Fruit fly (Drosophila melanogaster): ENCODE results near the gene CG42554.

CG42554 gene

DNA sequence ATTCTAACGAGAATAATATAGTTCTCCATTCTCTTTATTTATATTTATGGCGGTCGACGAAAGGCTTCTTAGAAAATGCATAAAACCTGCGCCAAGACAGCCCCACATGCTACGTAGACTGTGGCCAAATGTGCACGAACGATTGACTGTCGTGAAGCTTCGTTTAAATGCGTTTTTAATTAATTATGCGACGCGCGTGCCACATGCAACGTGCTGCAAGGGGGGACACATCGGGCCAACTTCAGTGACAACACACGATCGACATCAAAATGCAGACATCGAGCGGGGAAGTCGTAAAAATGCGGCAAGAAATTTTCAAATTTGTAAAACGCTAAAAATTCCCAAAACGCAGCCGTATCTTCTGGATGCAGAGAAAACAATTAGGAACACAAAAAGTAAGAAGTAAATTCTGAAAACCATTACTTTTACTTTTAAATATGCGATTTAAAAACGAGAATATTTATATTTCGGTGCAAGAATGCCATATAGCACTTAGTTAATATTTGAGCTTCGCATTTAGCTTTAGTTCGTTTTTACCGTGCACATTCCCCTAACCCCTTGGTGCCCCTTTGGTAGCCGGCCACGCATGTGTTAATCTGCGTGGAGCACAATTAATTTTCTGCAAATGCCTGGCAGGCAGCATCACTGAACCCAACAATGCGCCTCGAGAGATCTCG lies 35.5 kb upstream of the CG42554 start (continued):
- peak; percentile 28 for TF ChIP-seq Lpt (GFP tag; optimal IDR thresholded peaks at IDR 0.05)
- TF ChIP-seq CG10631 (GFP tag; optimal IDR thresholded peaks at IDR 0.05): peak; percentile 60
- peak; percentile 16 for TF ChIP-seq CG4318 (GFP tag; optimal IDR thresholded peaks at IDR 0.05)
- TF ChIP-seq ss (GFP tag; optimal IDR thresholded peaks at IDR 0.05): peak in 1 of 2 experiments; percentile 89
- TF ChIP-seq CG7368 (GFP tag; optimal IDR thresholded peaks at IDR 0.05): peak; percentile 54
- TF ChIP-seq Eip78C (GFP tag): peak; percentile 86
- TF ChIP-seq CG15336 (GFP tag; IDR thresholded peaks at IDR 0.05): peak; percentile 56; the same call in 1 of the 2 replicates
- TF ChIP-seq Ets21C (GFP tag; optimal IDR thresholded peaks at IDR 0.05): peak; percentile 57
- peak; percentile 65 for TF ChIP-seq CG6792 (GFP tag; optimal IDR thresholded peaks at IDR 0.05)
- peak; percentile 38 for TF ChIP-seq vri (GFP tag; optimal IDR thresholded peaks at IDR 0.05)
- no peak for TF ChIP-seq dac (GFP tag; optimal IDR thresholded peaks at IDR 0.05)
- TF ChIP-seq Hr38 (GFP tag; optimal IDR thresholded peaks at IDR 0.05): no peak
- TF ChIP-seq net (GFP tag; optimal IDR thresholded peaks at IDR 0.05): peak; percentile 34
- peak; percentile 71 for TF ChIP-seq Smox (GFP tag; optimal IDR thresholded peaks at IDR 0.05)
- TF ChIP-seq salr (GFP tag; optimal IDR thresholded peaks at IDR 0.05): peak in 1 of 2 experiments; percentile 57
- peak; percentile 58 for TF ChIP-seq CG10669 (GFP tag; optimal IDR thresholded peaks at IDR 0.05)
- TF ChIP-seq Ets96B (tag; optimal IDR thresholded peaks at IDR 0.05): peak; percentile 60
- TF ChIP-seq spab (GFP tag; optimal IDR thresholded peaks at IDR 0.05): peak; percentile 44
- peak; percentile 6 for TF ChIP-seq Eip93F (GFP tag; optimal IDR thresholded peaks at IDR 0.05)
- TF ChIP-seq fd85E (GFP tag; optimal IDR thresholded peaks at IDR 0.05): no peak
- TF ChIP-seq esn (GFP tag; optimal IDR thresholded peaks at IDR 0.05): peak; percentile 78

DNA sequence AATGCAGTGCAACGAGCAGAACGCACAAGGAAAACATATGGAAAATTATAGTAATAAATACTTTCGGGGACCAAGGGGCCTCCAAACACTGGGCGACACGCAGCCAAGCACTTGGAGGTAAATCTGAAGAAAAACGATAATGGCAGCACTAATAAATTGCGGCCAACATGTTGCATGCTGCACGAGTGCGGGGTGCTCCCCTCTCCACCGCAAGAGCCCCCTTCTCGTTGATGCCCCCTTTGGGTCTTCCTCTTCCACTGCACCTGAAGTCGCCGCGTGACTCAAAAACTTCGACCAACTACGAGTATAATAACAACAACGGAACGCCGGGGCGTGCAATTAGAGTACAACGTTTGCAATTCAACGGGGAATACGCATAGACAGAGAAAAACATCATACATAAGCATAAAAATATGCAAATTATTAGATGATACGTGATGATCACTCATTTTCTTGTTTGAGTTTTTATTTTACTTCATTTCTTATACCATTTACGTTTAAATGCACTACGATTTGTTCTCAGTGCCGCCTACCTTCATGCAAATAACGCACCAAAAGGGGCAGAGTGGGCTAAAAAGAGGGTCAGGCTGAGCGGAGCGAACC lies 33.5 kb upstream of the CG42554 start:
- TF ChIP-seq CG8632 (GFP tag; optimal IDR thresholded peaks at IDR 0.05) (peak; percentile 64), Sox15 (GFP tag; optimal IDR thresholded peaks at IDR 0.05) (peak; percentile 61), net (GFP tag; optimal IDR thresholded peaks at IDR 0.05) (peak; percentile 59), CG6276 (GFP tag; optimal IDR thresholded peaks at IDR 0.05) (peak; percentile 2), Hr4 (GFP tag; optimal IDR thresholded peaks at IDR 0.05) (peak; percentile 72), Hr39 (GFP tag; optimal IDR thresholded peaks at IDR 0.05) (peak; percentile 83), Eip93F (GFP tag; optimal IDR thresholded peaks at IDR 0.05) (peak; percentile 35), fkh (GFP tag; optimal IDR thresholded peaks at IDR 0.05) (no peak), cyc (GFP tag; optimal IDR thresholded peaks at IDR 0.05) (peak; percentile 85), CG1621 (tag; optimal IDR thresholded peaks at IDR 0.05) (peak; percentile 60), achi (GFP tag; optimal IDR thresholded peaks at IDR 0.05) (peak; percentile 74), CG8319 (GFP tag; optimal IDR thresholded peaks at IDR 0.05) (peak; percentile 67), CG32006 (GFP tag; optimal IDR thresholded peaks at IDR 0.05) (peak; percentile 72), Gug (GFP tag; IDR thresholded peaks at IDR 0.05) (peak; percentile 41), OdsH (GFP tag; optimal IDR thresholded peaks at IDR 0.05) (peak; percentile 69), CG7368 (GFP tag; optimal IDR thresholded peaks at IDR 0.05) (peak; percentile 71), CG10669 (GFP tag; optimal IDR thresholded peaks at IDR 0.05) (peak; percentile 77), Ets96B (tag; optimal IDR thresholded peaks at IDR 0.05) (peak; percentile 80), ss (GFP tag; optimal IDR thresholded peaks at IDR 0.05) (peak; percentile 48 to 97), vri (GFP tag; optimal IDR thresholded peaks at IDR 0.05) (peak; percentile 61), esn (GFP tag; optimal IDR thresholded peaks at IDR 0.05) (peak; percentile 79), CG16779 (tag; optimal IDR thresholded peaks at IDR 0.05) (peak; percentile 13), fd59A (GFP tag; optimal IDR thresholded peaks at IDR 0.05) (peak; percentile 54), CG31627 (GFP tag; optimal IDR thresholded peaks at IDR 0.05) (peak; percentile 85), spab (GFP tag; optimal IDR thresholded peaks at IDR 0.05) (peak; percentile 57), Met (GFP tag; optimal IDR thresholded peaks at IDR 0.05) (peak; percentile 86), CG15336 (GFP tag; IDR thresholded peaks at IDR 0.05) (peak; percentile 78), Blimp-1 (GFP tag; optimal IDR thresholded peaks at IDR 0.05) (peak; percentile 47), Smox (GFP tag; optimal IDR thresholded peaks at IDR 0.05) (peak; percentile 84), salr (GFP tag; optimal IDR thresholded peaks at IDR 0.05) (peak; percentile 37 to 40), CG9139 (GFP tag; optimal IDR thresholded peaks at IDR 0.05) (no peak), CG6854 (GFP tag; optimal IDR thresholded peaks at IDR 0.05) (peak; percentile 64), CG34406 (GFP tag; optimal IDR thresholded peaks at IDR 0.05) (peak; percentile 75), CG11294 (GFP tag; IDR thresholded peaks at IDR 0.05) (peak; percentile 54), pdm3 (GFP tag; optimal IDR thresholded peaks at IDR 0.05) (peak; percentile 70), CG6808 (GFP tag; optimal IDR thresholded peaks at IDR 0.05) (peak; percentile 60), CG6792 (GFP tag; optimal IDR thresholded peaks at IDR 0.05) (peak; percentile 67), acj6 (GFP tag; optimal IDR thresholded peaks at IDR 0.05) (peak; percentile 81)

All from whole organism, prepupa.